Worm (Caenorhabditis elegans): ENCODE results near the gene enri-2.

Gene enri-2

DNA sequence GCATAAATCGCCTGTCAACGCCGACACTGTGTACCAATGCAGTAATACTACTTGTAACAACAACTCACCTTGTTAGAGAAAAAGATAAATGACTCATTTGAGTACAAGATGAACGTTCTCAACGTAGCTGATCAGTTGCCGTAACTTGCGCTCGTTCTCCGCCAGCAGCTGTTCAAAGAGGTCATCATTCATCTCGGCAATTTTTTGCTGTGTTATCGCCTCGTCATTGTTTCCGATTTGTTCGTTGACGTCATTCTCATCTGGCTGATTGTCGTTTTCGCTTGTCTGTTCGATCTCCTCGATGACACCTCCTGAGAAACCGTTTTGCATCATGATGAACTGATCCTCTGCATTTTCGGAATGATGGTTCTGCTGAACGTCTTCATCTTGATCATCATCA lies 42.4 kb upstream of the enri-2 start:
- TF ChIP-seq fos-1 (tag; optimal IDR thresholded peaks at IDR 0.05) (peak; percentile 20), ztf-1 (GFP tag; conservative IDR thresholded peaks at IDR 0.05) (no peak), nhr-237 (tag; optimal IDR thresholded peaks at IDR 0.05) (no peak), ama-1 (optimal IDR thresholded peaks at IDR 0.05) (no peak), mab-5 (tag; optimal IDR thresholded peaks at IDR 0.05) (peak; percentile 23), nhr-10 (tag; optimal IDR thresholded peaks at IDR 0.05) (no peak), alr-1 (tag; optimal IDR thresholded peaks at IDR 0.05) (no peak), Y55F3AM.14 (GFP tag; optimal IDR thresholded peaks at IDR 0.05) (no peak), nhr-77 (tag; optimal IDR thresholded peaks at IDR 0.05) (no peak), lin-11 (tag; optimal IDR thresholded peaks at IDR 0.05) (no peak), egl-27 (tag; optimal IDR thresholded peaks at IDR 0.05) (no peak), aly-2 (tag; optimal IDR thresholded peaks at IDR 0.05) (no peak), nhr-6 (tag; optimal IDR thresholded peaks at IDR 0.05) (no peak), lin-13 (GFP tag; optimal IDR thresholded peaks at IDR 0.05) (no peak), blmp-1 (tag; optimal IDR thresholded peaks at IDR 0.05; ENCODE audit: insufficient read depth) (peak; percentile 4), elt-3 (tag; optimal IDR thresholded peaks at IDR 0.05) (no peak), C34F6.9 (tag; optimal IDR thresholded peaks at IDR 0.05) (peak; percentile 10), nhr-129 (tag; optimal IDR thresholded peaks at IDR 0.05) (peak; percentile 52), skn-1 (tag; optimal IDR thresholded peaks at IDR 0.05) (no peak), zag-1 (tag; optimal IDR thresholded peaks at IDR 0.05) (no peak), ztf-4 (tag; optimal IDR thresholded peaks at IDR 0.05) (no peak), ztf-11 (tag; optimal IDR thresholded peaks at IDR 0.05) (no peak), nhr-25 (tag; optimal IDR thresholded peaks at IDR 0.05) (peak; percentile 33), lin-39 (tag; optimal IDR thresholded peaks at IDR 0.05) (no peak), nhr-21 (tag; optimal IDR thresholded peaks at IDR 0.05) (peak; percentile 63), R02D3.7 (tag; optimal IDR thresholded peaks at IDR 0.05) (no peak), mdl-1 (tag; optimal IDR thresholded peaks at IDR 0.05) (no peak), ceh-16 (tag; optimal IDR thresholded peaks at IDR 0.05) (no peak), snpc-4 (tag; optimal IDR thresholded peaks at IDR 0.05) (no peak), lsy-2 (tag; optimal IDR thresholded peaks at IDR 0.05) (peak in 1 of 2 experiments; percentile 44), elt-1 (tag; optimal IDR thresholded peaks at IDR 0.05) (no peak), ceh-82 (tag; optimal IDR thresholded peaks at IDR 0.05) (no peak), mbf-1 (tag; optimal IDR thresholded peaks at IDR 0.05) (no peak), gmeb-1 (tag; optimal IDR thresholded peaks at IDR 0.05) (no peak), dmd-4 (tag; optimal IDR thresholded peaks at IDR 0.05) (no peak), ZK546.5 (tag; optimal IDR thresholded peaks at IDR 0.05) (no peak), F13H6.1 (tag; optimal IDR thresholded peaks at IDR 0.05) (peak; percentile 69), nhr-23 (tag; optimal IDR thresholded peaks at IDR 0.05) (no peak), sma-3 (GFP tag; optimal IDR thresholded peaks at IDR 0.05) (peak; percentile 63), unc-39 (tag; optimal IDR thresholded peaks at IDR 0.05) (no peak), nhr-11 (tag; optimal IDR thresholded peaks at IDR 0.05) (no peak), peb-1 (tag; optimal IDR thresholded peaks at IDR 0.05) (no peak), unc-62 (GFP tag; optimal IDR thresholded peaks at IDR 0.05) (no peak), sma-9 (GFP tag; optimal IDR thresholded peaks at IDR 0.05) (peak; percentile 90), sma-9 (tag; optimal IDR thresholded peaks at IDR 0.05) (no peak), sem-4 (tag; optimal IDR thresholded peaks at IDR 0.05) (peak; percentile 75), nhr-12 (tag; optimal IDR thresholded peaks at IDR 0.05) (no peak), unc-55 (GFP tag; optimal IDR thresholded peaks at IDR 0.05) (no peak), crh-2 (tag; optimal IDR thresholded peaks at IDR 0.05) (no peak)
